Worm (Caenorhabditis elegans): ENCODE measurements around the gene lgc-32.

DNA sequence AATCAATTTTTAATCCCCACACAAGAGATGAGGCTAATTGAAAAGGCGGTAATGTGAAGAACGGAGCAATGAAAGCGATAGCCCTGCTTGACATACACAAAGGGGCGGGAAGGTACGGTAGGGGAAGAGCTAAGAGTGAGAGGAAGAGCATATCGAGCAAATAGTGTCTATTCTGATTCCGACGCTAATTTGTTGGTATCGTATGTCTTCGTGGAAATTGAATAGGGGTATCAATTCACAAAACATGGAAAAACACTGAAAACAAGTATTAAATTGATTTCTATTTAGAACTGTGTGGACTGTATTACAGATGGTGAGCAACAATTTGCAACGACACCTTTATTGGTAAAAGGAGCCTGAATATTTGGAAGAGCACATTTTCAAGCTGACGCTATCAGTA lies 35.0 kb upstream of the lgc-32 start, which contains the start of gene pha-2:
- TF ChIP-seq B0261.1 (tag; optimal IDR thresholded peaks at IDR 0.05) (no peak), snpc-4 (GFP tag; optimal IDR thresholded peaks at IDR 0.05) (no peak), snpc-4 (tag; optimal IDR thresholded peaks at IDR 0.05) (no peak), him-1 (tag; optimal IDR thresholded peaks at IDR 0.05) (no peak), ama-1 (optimal IDR thresholded peaks at IDR 0.05) (no peak), ama-1 (GFP tag; optimal IDR thresholded peaks at IDR 0.05) (no peak), zim-3 (tag; optimal IDR thresholded peaks at IDR 0.05) (no peak), ceh-100 (GFP tag; IDR thresholded peaks at IDR 0.05) (no peak), F49E8.2 (tag; optimal IDR thresholded peaks at IDR 0.05; ENCODE audit: insufficient read depth) (no peak), repo-1 (tag; optimal IDR thresholded peaks at IDR 0.05) (no peak), pha-4 (tag; optimal IDR thresholded peaks at IDR 0.05) (no peak)

Data from whole organism, young adult.